Worm (Caenorhabditis elegans) whole organism, L2 larva: Measurements from ENCODE around the gene K10B3.5.
A peak's percentile ranks its signal among the peaks of the same experiment; 100 is the strongest.

Source experiments
- F13H6.1 ChIP-seq: sonication (generic microtip); optimal IDR thresholded peaks from 2 replicates; lab custom pipeline; 2016; ENCODE audit warnings: missing genetic modification characterization, missing compliant biosample characterization
- R02D3.7 ChIP-seq: fragments of 150-350 bp; optimal IDR thresholded peaks from 2 replicates; lab custom pipeline; 2014; ENCODE audit warnings: missing biosample characterization, missing genetic modification characterization
- Y55F3AM.14 ChIP-seq: fragments of 200-800 bp; sonication (Bioruptor generic); optimal IDR thresholded peaks from 2 replicates; lab custom pipeline; 2018; ENCODE audit warnings: mild to moderate bottlenecking, missing genetic modification characterization, missing compliant biosample characterization
- ZK546.5 ChIP-seq: sonication (generic microtip); optimal IDR thresholded peaks from 2 replicates; lab custom pipeline; 2017; ENCODE audit warnings: missing biosample characterization, missing genetic modification characterization
- aly-2 ChIP-seq: fragments of 150-350 bp; optimal IDR thresholded peaks from 2 replicates; lab custom pipeline; 2014; ENCODE audit warnings: missing biosample characterization, missing genetic modification characterization
- ama-1 ChIP-seq: fragments of 150-350 bp; optimal IDR thresholded peaks from 2 replicates; lab custom pipeline; 2018; ENCODE audit warnings: inconsistent platforms
- blmp-1 ChIP-seq: sonication (generic microtip); optimal IDR thresholded peaks from 2 replicates; lab custom pipeline; 2017; ENCODE audit warnings: missing genetic modification characterization, mild to moderate bottlenecking, missing compliant biosample characterization, antibody characterized with exemption, moderate library complexity; ENCODE audit not compliant: insufficient read depth
- ceh-16 ChIP-seq: fragments of 150-350 bp; optimal IDR thresholded peaks from 2 replicates; lab custom pipeline; 2014; ENCODE audit warnings: missing biosample characterization, missing genetic modification characterization
- ceh-82 ChIP-seq: fragments of 150-350 bp; optimal IDR thresholded peaks from 2 replicates; lab custom pipeline; 2014; ENCODE audit warnings: missing biosample characterization, missing genetic modification characterization
- crh-2 ChIP-seq: sonication (generic microtip); optimal IDR thresholded peaks from 2 replicates; lab custom pipeline; 2017; ENCODE audit warnings: missing biosample characterization, missing genetic modification characterization
- dmd-4 ChIP-seq: sonication (generic microtip); optimal IDR thresholded peaks from 2 replicates; lab custom pipeline; 2017; ENCODE audit warnings: missing biosample characterization, missing genetic modification characterization
- egl-27 ChIP-seq: sonication (generic microtip); optimal IDR thresholded peaks from 3 replicates; lab custom pipeline; 2017; ENCODE audit warnings: missing biosample characterization, missing genetic modification reagents, missing genetic modification characterization
- elt-1 ChIP-seq: fragments of 150-350 bp; optimal IDR thresholded peaks from 2 replicates; lab custom pipeline; 2014; ENCODE audit warnings: missing biosample characterization, missing genetic modification characterization
- fos-1 ChIP-seq: fragments of 150-350 bp; optimal IDR thresholded peaks from 2 replicates; lab custom pipeline; 2014; ENCODE audit warnings: missing biosample characterization, missing genetic modification characterization
- gmeb-1 ChIP-seq: fragments of 150-350 bp; optimal IDR thresholded peaks from 2 replicates; lab custom pipeline; 2014; ENCODE audit warnings: missing biosample characterization, missing genetic modification characterization
- lin-11 ChIP-seq: fragments of 150-350 bp; sonication (generic microtip); optimal IDR thresholded peaks from 2 replicates; lab custom pipeline; 2014; ENCODE audit warnings: missing biosample characterization, missing genetic modification characterization, inconsistent platforms, mixed read lengths
- lin-39 ChIP-seq: fragments of 150-350 bp; optimal IDR thresholded peaks from 2 replicates; lab custom pipeline; 2014; ENCODE audit warnings: missing biosample characterization, missing genetic modification reagents, missing genetic modification characterization
- lsy-2 ChIP-seq, 2 experiments: fragments of 150-350 bp in 1 of 2; sonication (generic microtip) in 1 of 2; optimal IDR thresholded peaks; 2 replicates each; lab custom pipeline; 2014 to 2017; ENCODE audit warnings: missing biosample characterization in 2 of 2, missing genetic modification characterization in 2 of 2
- mab-5 ChIP-seq: fragments of 150-350 bp; optimal IDR thresholded peaks from 2 replicates; lab custom pipeline; 2014; ENCODE audit warnings: missing biosample characterization, missing genetic modification characterization
- mbf-1 ChIP-seq: sonication (generic microtip); optimal IDR thresholded peaks from 2 replicates; lab custom pipeline; 2017; ENCODE audit warnings: missing biosample characterization, missing genetic modification characterization
- mdl-1 ChIP-seq, 2 experiments: fragments of 150-350 bp in 1 of 2; sonication (generic microtip) in 1 of 2; optimal IDR thresholded peaks; 2 replicates each; lab custom pipeline; 2017; ENCODE audit warnings: missing biosample characterization in 2 of 2, missing genetic modification characterization in 2 of 2
- nhr-10 ChIP-seq: sonication (generic microtip); optimal IDR thresholded peaks from 2 replicates; lab custom pipeline; 2017; ENCODE audit warnings: missing biosample characterization, missing genetic modification characterization
- nhr-11 ChIP-seq: fragments of 150-350 bp; optimal IDR thresholded peaks from 2 replicates; lab custom pipeline; 2014; ENCODE audit warnings: missing biosample characterization, missing genetic modification characterization
- nhr-12 ChIP-seq: fragments of 150-350 bp; optimal IDR thresholded peaks from 2 replicates; lab custom pipeline; 2014; ENCODE audit warnings: missing biosample characterization, missing genetic modification characterization
- nhr-129 ChIP-seq: fragments of 150-350 bp; optimal IDR thresholded peaks from 2 replicates; lab custom pipeline; 2014; ENCODE audit warnings: missing biosample characterization, missing genetic modification characterization
- nhr-21 ChIP-seq: fragments of 150-350 bp; optimal IDR thresholded peaks from 2 replicates; lab custom pipeline; 2014; ENCODE audit warnings: missing biosample characterization, missing genetic modification characterization
- nhr-23 ChIP-seq: fragments of 150-350 bp; optimal IDR thresholded peaks from 2 replicates; lab custom pipeline; 2014; ENCODE audit warnings: missing biosample characterization, missing genetic modification reagents, missing genetic modification characterization
- nhr-237 ChIP-seq: fragments of 150-350 bp; optimal IDR thresholded peaks from 2 replicates; lab custom pipeline; 2014; ENCODE audit warnings: missing biosample characterization, missing genetic modification characterization
- nhr-25 ChIP-seq: fragments of 150-350 bp; sonication (generic microtip); optimal IDR thresholded peaks from 3 replicates; lab custom pipeline; 2014; ENCODE audit warnings: missing biosample characterization, missing genetic modification characterization
- nhr-6 ChIP-seq: fragments of 150-350 bp; optimal IDR thresholded peaks from 2 replicates; lab custom pipeline; 2014; ENCODE audit warnings: missing biosample characterization, missing genetic modification characterization
- nhr-77 ChIP-seq: fragments of 150-350 bp; optimal IDR thresholded peaks from 2 replicates; lab custom pipeline; 2014; ENCODE audit warnings: missing biosample characterization, missing genetic modification characterization
- peb-1 ChIP-seq: fragments of 150-350 bp; optimal IDR thresholded peaks from 2 replicates; lab custom pipeline; 2014; ENCODE audit warnings: missing biosample characterization, missing genetic modification characterization
- sem-4 ChIP-seq: fragments of 150-350 bp; optimal IDR thresholded peaks from 2 replicates; lab custom pipeline; 2014; ENCODE audit warnings: missing biosample characterization, missing genetic modification reagents, missing genetic modification characterization
- skn-1 ChIP-seq: sonication (generic microtip); optimal IDR thresholded peaks from 2 replicates; lab custom pipeline; 2017; ENCODE audit warnings: missing biosample characterization, missing genetic modification characterization
- sma-3 ChIP-seq: sonication (generic microtip); optimal IDR thresholded peaks from 2 replicates; lab custom pipeline; 2016; ENCODE audit warnings: missing genetic modification reagents, missing genetic modification characterization, missing compliant biosample characterization
- sma-9 ChIP-seq, 2 experiments: fragments of 150-350 bp in 1 of 2; sonication (generic microtip) in 1 of 2; optimal IDR thresholded peaks; 2 replicates each; lab custom pipeline; 2014 to 2016; ENCODE audit warnings: missing genetic modification characterization in 2 of 2, mild to moderate bottlenecking in 1 of 2, missing biosample characterization in 1 of 2, missing compliant biosample characterization in 1 of 2, missing genetic modification reagents in 1 of 2, moderate library complexity in 1 of 2
- snpc-4 ChIP-seq: fragments of 150-350 bp; optimal IDR thresholded peaks from 2 replicates; lab custom pipeline; 2014; ENCODE audit warnings: missing biosample characterization, missing genetic modification characterization
- unc-39 ChIP-seq: fragments of 150-350 bp; optimal IDR thresholded peaks from 2 replicates; lab custom pipeline; 2014; ENCODE audit warnings: missing biosample characterization, missing genetic modification characterization
- unc-55 ChIP-seq: fragments of 150-350 bp; sonication (generic microtip); optimal IDR thresholded peaks from 3 replicates; lab custom pipeline; 2014; ENCODE audit warnings: missing biosample characterization, missing genetic modification reagents, missing genetic modification characterization
- unc-62 ChIP-seq: fragments of 150-350 bp; optimal IDR thresholded peaks from 2 replicates; lab custom pipeline; 2014; ENCODE audit warnings: missing biosample characterization, missing genetic modification reagents, missing genetic modification characterization
- zag-1 ChIP-seq: fragments of 150-350 bp; optimal IDR thresholded peaks from 2 replicates; lab custom pipeline; 2014; ENCODE audit warnings: missing biosample characterization, missing genetic modification characterization
- ztf-1 ChIP-seq: fragments of 200-800 bp; sonication (Bioruptor generic); conservative IDR thresholded peaks from 2 replicates; pipeline ENCODE4 v1.3.6; 2022; ENCODE audit warnings: missing genetic modification characterization, missing compliant biosample characterization
- ztf-11 ChIP-seq: sonication (generic microtip); optimal IDR thresholded peaks from 2 replicates; lab custom pipeline; 2017; ENCODE audit warnings: missing biosample characterization, missing genetic modification characterization

K10B3.5 gene

DNA sequence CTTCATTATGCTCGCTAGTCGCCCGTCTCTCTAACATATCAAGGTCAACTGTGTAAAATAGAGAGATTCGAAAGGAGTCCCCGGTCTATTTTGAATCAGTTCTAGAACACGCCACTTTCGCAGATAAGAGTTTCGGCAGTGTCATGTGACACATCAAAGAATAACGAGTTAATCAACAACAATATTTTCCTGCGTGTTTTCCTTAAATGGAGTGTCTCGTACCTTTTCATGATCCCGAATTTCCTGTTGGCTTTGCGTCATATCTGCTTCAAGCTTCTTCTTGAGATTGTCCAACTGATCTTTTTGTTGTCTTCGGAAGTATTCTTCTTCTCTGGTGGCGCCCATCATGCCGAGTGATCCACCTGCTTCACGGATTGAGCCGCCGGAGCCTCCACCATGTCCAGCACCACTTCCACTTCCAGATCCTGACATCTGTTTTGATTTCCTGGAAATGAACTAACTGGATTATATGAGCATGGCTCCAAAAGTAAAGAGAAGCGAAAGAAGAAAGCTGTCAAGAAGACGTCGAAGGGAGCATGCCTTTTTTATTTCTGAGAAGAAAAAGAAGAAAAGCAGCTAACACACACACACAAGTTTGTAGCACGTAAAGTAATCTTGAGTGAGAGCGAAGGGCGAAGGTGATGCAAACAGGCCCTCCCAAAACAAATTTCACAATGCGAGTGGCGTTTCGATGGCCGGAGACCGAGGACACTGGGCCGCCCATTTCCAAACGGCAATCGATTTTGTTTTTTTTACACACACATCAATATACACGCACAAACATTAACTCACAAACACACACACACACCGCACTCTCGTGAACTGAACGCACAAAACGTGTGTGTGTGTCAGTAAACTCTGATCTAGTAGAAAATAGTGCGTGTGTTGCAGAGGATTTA, 9.1 kb upstream of the K10B3.5 start:
- TF ChIP-seq nhr-10 (tag; lab: Kevin White, UChicago) (no peak), ztf-1 (GFP tag; lab: Robert Waterston, UW) (no peak), ceh-82 (tag; lab: Kevin White, UChicago) (no peak), unc-55 (GFP tag; lab: Kevin White, UChicago) (no peak), F13H6.1 (tag; lab: Kevin White, UChicago) (no peak), lin-11 (tag; lab: Kevin White, UChicago) (peak; percentile 66), nhr-6 (no peak), nhr-25 (tag; lab: Kevin White, UChicago) (peak; percentile 70), egl-27 (tag; lab: Kevin White, UChicago) (no peak), R02D3.7 (tag; lab: Kevin White, UChicago) (no peak), lin-39 (tag; lab: Kevin White, UChicago) (no peak), mbf-1 (no peak), unc-39 (tag; lab: Kevin White, UChicago) (no peak), aly-2 (tag; lab: Kevin White, UChicago) (no peak), nhr-77 (tag; lab: Kevin White, UChicago) (no peak), dmd-4 (no peak), gmeb-1 (tag; lab: Kevin White, UChicago) (peak; percentile 12), skn-1 (tag; lab: Kevin White, UChicago) (no peak), nhr-21 (tag; lab: Kevin White, UChicago) (peak; percentile 69), snpc-4 (tag; lab: Kevin White, UChicago) (no peak), nhr-11 (tag; lab: Kevin White, UChicago) (no peak), zag-1 (tag; lab: Kevin White, UChicago) (no peak), ztf-11 (tag; lab: Kevin White, UChicago) (no peak), ama-1 (peak; percentile 88), blmp-1 (tag; lab: Kevin White, UChicago) (no peak), fos-1 (peak; percentile 22), nhr-12 (no peak), sma-9 (GFP tag; optimal IDR thresholded peaks at IDR 0.05; lab: Kevin White, UChicago) (peak; percentile 72), sma-9 (tag; optimal IDR thresholded peaks at IDR 0.05; lab: Kevin White, UChicago) (no peak), nhr-23 (tag; lab: Kevin White, UChicago) (no peak), unc-62 (GFP tag; lab: Kevin White, UChicago) (no peak), ceh-16 (tag; lab: Kevin White, UChicago) (peak; percentile 75), sma-3 (peak; percentile 73), mdl-1 (tag; optimal IDR thresholded peaks at IDR 0.05; lab: Kevin White, UChicago) (no peak), ZK546.5 (no peak), elt-1 (tag; lab: Kevin White, UChicago) (no peak), crh-2 (tag; lab: Kevin White, UChicago) (peak; percentile 57), sem-4 (tag; lab: Kevin White, UChicago) (no peak), nhr-129 (tag; lab: Kevin White, UChicago) (peak; percentile 64), peb-1 (tag; lab: Kevin White, UChicago) (no peak), Y55F3AM.14 (GFP tag; lab: Kevin White, UChicago) (no peak), nhr-237 (tag; lab: Kevin White, UChicago) (no peak), mab-5 (no peak), lsy-2 (tag; optimal IDR thresholded peaks at IDR 0.05; lab: Kevin White, UChicago) (no peak)
